Fruit fly (Drosophila melanogaster): ENCODE data around the gene emei.

- peak; percentile 22 to 74 for TF ChIP-seq salr (GFP tag; optimal IDR thresholded peaks at IDR 0.05)
- peak; percentile 63 for TF ChIP-seq OdsH (GFP tag; optimal IDR thresholded peaks at IDR 0.05)
These were observed 39.2 kb downstream of the emei start for dm6 chr3L:11148478-11149251.

Data from whole organism, prepupa.